Worm (Caenorhabditis elegans) whole organism, L1 larva: ENCODE measurements around the gene C02E7.6.
A peak's percentile ranks its signal among the peaks of the same experiment; 100 is the strongest.

Experiments used
- blmp-1 ChIP-seq: fragments of 150-350 bp; optimal IDR thresholded peaks from 2 replicates; lab custom pipeline; 2014; ENCODE audit warnings: missing biosample characterization, missing genetic modification characterization
- ceh-90 ChIP-seq: sonication (generic microtip); optimal IDR thresholded peaks from 2 replicates; lab custom pipeline; 2016; ENCODE audit warnings: missing genetic modification characterization, missing compliant biosample characterization
- efl-1 ChIP-seq, 4 experiments: fragments of 150-350 bp; optimal IDR thresholded peaks in 3 of 4; peaks in 1 of 4; 1 replicate in 1 of 4; 2 replicates in 3 of 4; lab custom pipeline; 2014; ENCODE audit warnings: missing biosample characterization in 2 of 4, missing genetic modification characterization in 2 of 4, missing genetic modification reagents in 2 of 4
- egl-13 ChIP-seq: sonication (generic microtip); optimal IDR thresholded peaks from 2 replicates; lab custom pipeline; 2016; ENCODE audit warnings: missing genotype, missing genetic modification reagents, missing genetic modification characterization, missing compliant biosample characterization
- elt-2 ChIP-seq: sonication (generic microtip); optimal IDR thresholded peaks from 2 replicates; lab custom pipeline; 2016; ENCODE audit warnings: missing genetic modification characterization, mild to moderate bottlenecking, inconsistent platforms, missing compliant biosample characterization, missing genetic modification reagents
- fkh-8 ChIP-seq: sonication (generic microtip); optimal IDR thresholded peaks from 2 replicates; lab custom pipeline; 2016; ENCODE audit warnings: mild to moderate bottlenecking, missing genetic modification characterization, missing compliant biosample characterization
- grh-1 ChIP-seq: fragments of 200-800 bp; sonication (Bioruptor generic); IDR thresholded peaks from 2 replicates; pipeline ENCODE4 v1.3.6; 2022; ENCODE audit warnings: missing genetic modification reagents, missing genetic modification characterization, missing compliant biosample characterization
- hlh-4 ChIP-seq: sonication (generic microtip); optimal IDR thresholded peaks from 2 replicates; lab custom pipeline; 2016; ENCODE audit warnings: mild to moderate bottlenecking, missing genetic modification characterization, missing compliant biosample characterization
- irx-1 ChIP-seq: sonication (generic microtip); optimal IDR thresholded peaks from 2 replicates; lab custom pipeline; 2016; ENCODE audit warnings: missing genetic modification characterization, missing compliant biosample characterization
- lin-13 ChIP-seq: fragments of 150-350 bp; optimal IDR thresholded peaks from 2 replicates; lab custom pipeline; 2014; ENCODE audit warnings: missing biosample characterization, missing genetic modification reagents, missing genetic modification characterization
- lin-14 ChIP-seq: fragments of 200-800 bp; sonication (Bioruptor generic); optimal IDR thresholded peaks from 2 replicates; lab custom pipeline; 2018; ENCODE audit warnings: mild to moderate bottlenecking, missing genetic modification characterization, moderate library complexity, missing compliant biosample characterization
- lir-3 ChIP-seq: sonication (generic microtip); optimal IDR thresholded peaks from 2 replicates; lab custom pipeline; 2016; ENCODE audit warnings: mild to moderate bottlenecking, missing genetic modification characterization, moderate library complexity, missing compliant biosample characterization; ENCODE audit not compliant: poor library complexity
- mab-9 ChIP-seq: fragments of 200-800 bp; sonication (Bioruptor generic); IDR thresholded peaks from 2 replicates; pipeline ENCODE4 v1.3.6; 2022; ENCODE audit warnings: missing genetic modification reagents, missing genetic modification characterization, missing compliant biosample characterization
- nhr-47 ChIP-seq: sonication (generic microtip); optimal IDR thresholded peaks from 2 replicates; lab custom pipeline; 2016; ENCODE audit warnings: mild to moderate bottlenecking, missing genetic modification characterization, moderate library complexity, missing compliant biosample characterization
- nhr-76 ChIP-seq: sonication (generic microtip); optimal IDR thresholded peaks from 2 replicates; lab custom pipeline; 2017; ENCODE audit warnings: missing biosample characterization, missing genetic modification characterization
- pag-3 ChIP-seq: sonication (generic microtip); optimal IDR thresholded peaks from 2 replicates; lab custom pipeline; 2017; ENCODE audit warnings: missing genetic modification characterization, mild to moderate bottlenecking, missing compliant biosample characterization, antibody characterized with exemption, borderline replicate concordance; ENCODE audit not compliant: insufficient read depth
- pax-3 ChIP-seq: fragments of 200-800 bp; sonication (Bioruptor generic); optimal IDR thresholded peaks from 2 replicates; lab custom pipeline; 2018; ENCODE audit warnings: mild to moderate bottlenecking, missing genetic modification characterization, moderate library complexity, missing compliant biosample characterization
- pqm-1 ChIP-seq: sonication (generic microtip); optimal IDR thresholded peaks from 3 replicates; lab custom pipeline; 2017; ENCODE audit warnings: missing biosample characterization, missing genetic modification characterization
- snu-23 ChIP-seq: sonication (generic microtip); optimal IDR thresholded peaks from 2 replicates; lab custom pipeline; 2016; ENCODE audit warnings: missing genetic modification characterization, missing compliant biosample characterization
- sptf-1 ChIP-seq: fragments of 150-350 bp; optimal IDR thresholded peaks from 2 replicates; lab custom pipeline; 2014; ENCODE audit warnings: missing biosample characterization, missing genetic modification characterization
- sup-37 ChIP-seq: fragments of 200-800 bp; sonication (Bioruptor generic); optimal IDR thresholded peaks from 2 replicates; lab custom pipeline; 2018; ENCODE audit warnings: mild to moderate bottlenecking, missing genetic modification characterization, missing compliant biosample characterization
- tbx-2 ChIP-seq: sonication (generic microtip); optimal IDR thresholded peaks from 2 replicates; lab custom pipeline; 2016; ENCODE audit warnings: missing genetic modification characterization, missing compliant biosample characterization
- tlp-1 ChIP-seq: fragments of 150-350 bp; optimal IDR thresholded peaks from 2 replicates; lab custom pipeline; 2014; ENCODE audit warnings: missing biosample characterization, missing genetic modification characterization
- unc-30 ChIP-seq: sonication (generic microtip); optimal IDR thresholded peaks from 2 replicates; lab custom pipeline; 2017; ENCODE audit warnings: missing biosample characterization, missing genetic modification characterization
- unc-62 ChIP-seq: fragments of 150-350 bp; optimal IDR thresholded peaks from 2 replicates; lab custom pipeline; 2014; ENCODE audit warnings: missing biosample characterization, missing genetic modification reagents, missing genetic modification characterization
- unc-98 ChIP-seq: fragments of 200-800 bp; sonication (Bioruptor generic); IDR thresholded peaks from 2 replicates; pipeline ENCODE4 v1.3.6; 2022; ENCODE audit warnings: missing genetic modification characterization, missing compliant biosample characterization
- vab-15 ChIP-seq: sonication (generic microtip); optimal IDR thresholded peaks from 2 replicates; lab custom pipeline; 2017; ENCODE audit warnings: missing genotype, mild to moderate bottlenecking, missing genetic modification characterization, missing compliant biosample characterization
- xbp-1 ChIP-seq: sonication (generic microtip); optimal IDR thresholded peaks from 2 replicates; lab custom pipeline; 2016; ENCODE audit warnings: missing genetic modification characterization, missing compliant biosample characterization
- zip-4 ChIP-seq: fragments of 200-800 bp; sonication (Bioruptor generic); optimal IDR thresholded peaks from 2 replicates; lab custom pipeline; 2018; ENCODE audit warnings: mild to moderate bottlenecking, missing genetic modification characterization, moderate library complexity, missing compliant biosample characterization
- ztf-11 ChIP-seq, 2 experiments: sonication (generic microtip); optimal IDR thresholded peaks; 2 replicates each; lab custom pipeline; 2016 to 2017; ENCODE audit warnings: missing genetic modification characterization in 2 of 2, missing biosample characterization in 1 of 2, missing compliant biosample characterization in 1 of 2

The C02E7.6 gene

DNA sequence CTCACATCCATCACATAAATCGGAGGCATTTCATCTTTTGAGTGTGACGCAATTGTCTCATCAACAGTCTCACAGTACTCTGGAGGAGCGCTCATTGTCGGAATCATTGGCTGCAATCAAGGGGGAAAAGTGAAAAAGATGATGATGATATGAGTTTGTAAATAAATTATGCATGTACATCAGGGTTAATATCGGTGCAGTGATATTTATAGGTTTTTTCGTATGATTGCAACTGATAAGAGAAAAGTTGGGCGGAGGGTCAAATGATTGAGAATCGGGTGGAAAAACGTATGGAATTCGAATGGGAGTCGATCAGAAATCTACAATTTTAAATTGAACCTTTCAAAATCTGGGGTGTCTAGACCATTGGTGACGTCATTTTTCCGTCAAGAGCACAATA, 4.1 kb upstream of the C02E7.6 start, which contains the start of gene H23N18.6:
TSS of gene H23N18.6 (minus strand) at position 201 of the 400 bp plus-strand sequence.
- TF ChIP-seq nhr-47 (tag; lab: Kevin White, UChicago) (no peak), grh-1 (GFP tag; lab: Robert Waterston, UW) (no peak), egl-13 (tag; lab: Kevin White, UChicago) (no peak), unc-98 (GFP tag; lab: Robert Waterston, UW) (no peak), snu-23 (GFP tag; lab: Kevin White, UChicago) (no peak), tlp-1 (peak; percentile 38), elt-2 (peak; percentile 75)

DNA sequence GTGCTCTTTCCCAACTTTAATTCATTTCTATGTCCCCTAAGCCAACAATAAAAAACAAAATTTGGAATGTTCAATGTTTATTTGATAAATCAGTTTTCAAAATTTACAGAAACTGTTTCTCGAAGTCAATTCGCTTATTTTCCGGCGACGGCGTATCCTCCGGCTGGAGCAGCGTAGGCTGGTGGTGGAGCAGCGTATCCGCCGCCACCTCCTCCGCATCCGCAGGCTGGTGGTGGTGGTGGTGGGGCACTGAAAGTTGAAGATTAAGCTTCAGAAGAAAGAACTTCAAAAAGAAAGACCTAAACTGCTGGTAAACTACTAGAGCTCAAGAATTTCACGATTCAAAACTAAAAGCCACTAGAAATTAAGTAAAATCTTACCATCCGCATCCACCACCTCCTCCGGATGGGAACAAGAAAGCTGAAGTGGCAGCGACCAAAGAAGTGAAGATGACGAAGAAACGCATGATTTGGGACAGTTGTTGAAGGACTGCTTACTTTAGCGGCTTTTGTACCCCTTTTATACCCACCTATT, 849 bp upstream of the C02E7.6 start, which contains the start of gene C02E7.7:
TSS of gene C02E7.7 (minus strand) at position 484 of the 534 bp plus-strand sequence.
- TF ChIP-seq hlh-4 (tag; lab: Kevin White, UChicago) (no peak), nhr-47 (tag; lab: Kevin White, UChicago) (no peak), mab-9 (no peak), efl-1 (optimal IDR thresholded peaks at IDR 0.05; lab: Kevin White, UChicago) (no peak), efl-1 (GFP tag; optimal IDR thresholded peaks at IDR 0.05 in 1 of 2; lab: Kevin White, UChicago) (no peak), lin-14 (GFP tag; lab: Kevin White, UChicago) (no peak), zip-4 (GFP tag; lab: Kevin White, UChicago) (no peak), sup-37 (GFP tag; lab: Kevin White, UChicago) (no peak), pqm-1 (tag; lab: Kevin White, UChicago) (no peak), pag-3 (no peak), lin-13 (GFP tag; lab: Kevin White, UChicago) (no peak), tbx-2 (no peak), vab-15 (no peak)

DNA sequence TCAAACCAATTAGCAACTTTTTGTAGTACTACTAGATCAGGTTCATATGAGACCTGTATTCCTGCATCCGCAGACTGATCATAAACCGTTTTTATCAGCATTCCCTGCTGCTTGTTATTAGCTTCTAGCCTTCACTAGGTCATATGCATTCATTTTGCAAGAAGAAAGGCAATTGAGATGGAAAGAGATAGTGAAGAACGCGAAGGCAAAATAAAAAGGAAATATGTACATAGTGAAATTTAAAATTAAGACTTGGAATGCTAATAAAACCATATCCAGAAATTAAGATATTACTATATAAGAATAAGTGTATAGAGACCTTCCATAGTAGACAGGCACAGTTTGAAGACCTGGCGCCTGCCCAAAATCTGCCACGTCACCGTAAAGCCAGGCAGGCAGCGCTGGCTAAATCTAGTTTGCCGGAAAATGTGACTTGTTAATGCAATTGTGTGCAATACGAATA, 1.7 kb downstream of the C02E7.6 start, which contains the start of the genes C02E7.8 and srh-23:
TSS of gene C02E7.8 (minus strand) at position 101 of the 463 bp plus-strand sequence.
TSS of gene srh-23 (plus strand) at position 413 of the 463 bp plus-strand sequence.
- TF ChIP-seq blmp-1 (peak; percentile 33), pqm-1 (tag; lab: Kevin White, UChicago) (no peak), irx-1 (tag; lab: Kevin White, UChicago) (no peak)

ce11 chrV:4922024-4922423, 3.0 kb downstream of the C02E7.6 start, which contains the start of gene srh-22:
Gene srh-22, plus strand, starts transcription at chrV:4922324.
- TF ChIP-seq xbp-1 = no peak
- TF ChIP-seq egl-13 (tag; lab: Kevin White, UChicago) = no peak
- no peak for TF ChIP-seq unc-62 (GFP tag; lab: Kevin White, UChicago)
- TF ChIP-seq pax-3 (tag; lab: Kevin White, UChicago) = no peak
- no peak for TF ChIP-seq nhr-76 (tag; lab: Kevin White, UChicago)
- TF ChIP-seq ztf-11 (tag; optimal IDR thresholded peaks at IDR 0.05; lab: Kevin White, UChicago) = no peak
- no peak for TF ChIP-seq sptf-1 (tag; lab: Kevin White, UChicago)
- no peak for TF ChIP-seq lir-3 (tag; lab: Kevin White, UChicago)

- TF ChIP-seq ceh-90 (no peak), unc-30 (tag; lab: Kevin White, UChicago) (no peak), lir-3 (tag; lab: Kevin White, UChicago) (no peak)
Measured at ce11 chrV:4924618-4925017, 5.6 kb downstream of the C02E7.6 start, which contains the start of gene srh-20. Gene srh-20, plus strand, starts transcription at chrV:4924918.

DNA sequence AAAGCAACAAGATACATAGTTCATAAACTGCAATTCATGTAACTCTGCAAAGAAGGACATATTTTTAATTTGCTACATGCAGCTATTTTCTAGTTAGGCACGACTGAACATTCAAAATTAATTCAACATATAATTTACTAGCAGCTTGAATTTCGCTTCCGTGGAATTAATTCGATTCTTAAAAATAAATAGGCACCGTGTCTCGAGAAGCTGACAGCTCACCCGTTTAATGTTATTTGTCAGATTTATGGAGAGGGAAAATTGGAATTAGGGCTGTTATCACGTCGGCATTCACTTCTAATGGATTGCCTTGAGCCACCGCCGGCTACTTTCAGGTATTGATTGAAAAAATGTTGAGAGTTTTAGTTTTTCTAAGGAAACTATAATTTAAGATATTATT, 7.4 kb downstream of the C02E7.6 start, which contains the start of gene srh-21:
TSS of gene srh-21 (plus strand) at position 301 of the 400 bp plus-strand sequence.
- TF ChIP-seq unc-30 (tag; lab: Kevin White, UChicago) = no peak
- peak; percentile 8 for TF ChIP-seq fkh-8 (tag; lab: Kevin White, UChicago)
